Worm (Caenorhabditis elegans) whole organism, early embryonic: ENCODE measurements around the gene C53C7.3.

ENCODE experiments used
- ama-1 ChIP-seq: fragments of 150-350 bp; optimal IDR thresholded peaks from 2 replicates; lab custom pipeline; 2014
- flt-1 ChIP-seq: fragments of 200-800 bp; sonication (Bioruptor generic); IDR thresholded peaks from 2 replicates; pipeline ENCODE4 v1.3.6; 2022; ENCODE audit warnings: missing genetic modification characterization, missing compliant biosample characterization

DNA sequence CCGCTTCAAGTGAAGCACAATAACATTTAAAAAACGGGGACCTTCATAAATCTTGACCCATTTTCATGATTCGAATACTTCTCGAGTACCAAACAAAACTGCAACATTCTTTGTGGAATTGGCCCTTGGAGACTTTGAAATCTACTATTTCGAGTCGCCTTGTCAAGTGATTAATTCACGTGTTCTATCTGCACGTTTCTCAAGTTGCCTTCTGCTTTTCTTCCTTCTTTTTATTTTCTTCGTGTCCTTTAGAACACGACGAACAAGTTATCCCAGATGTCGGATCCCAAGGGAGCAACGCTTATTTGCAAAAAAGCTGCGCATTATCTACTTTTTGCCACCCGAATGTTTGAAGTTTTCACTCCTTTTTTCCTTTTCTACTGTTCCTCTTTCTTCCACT lies 13.0 kb downstream of the C53C7.3 start:
- no peak for TF ChIP-seq flt-1
- TF ChIP-seq ama-1 (lab: Kevin White, UChicago): no peak
